Fruit fly (Drosophila melanogaster): ENCODE data around the gene NUCB1.

Gene NUCB1

DNA sequence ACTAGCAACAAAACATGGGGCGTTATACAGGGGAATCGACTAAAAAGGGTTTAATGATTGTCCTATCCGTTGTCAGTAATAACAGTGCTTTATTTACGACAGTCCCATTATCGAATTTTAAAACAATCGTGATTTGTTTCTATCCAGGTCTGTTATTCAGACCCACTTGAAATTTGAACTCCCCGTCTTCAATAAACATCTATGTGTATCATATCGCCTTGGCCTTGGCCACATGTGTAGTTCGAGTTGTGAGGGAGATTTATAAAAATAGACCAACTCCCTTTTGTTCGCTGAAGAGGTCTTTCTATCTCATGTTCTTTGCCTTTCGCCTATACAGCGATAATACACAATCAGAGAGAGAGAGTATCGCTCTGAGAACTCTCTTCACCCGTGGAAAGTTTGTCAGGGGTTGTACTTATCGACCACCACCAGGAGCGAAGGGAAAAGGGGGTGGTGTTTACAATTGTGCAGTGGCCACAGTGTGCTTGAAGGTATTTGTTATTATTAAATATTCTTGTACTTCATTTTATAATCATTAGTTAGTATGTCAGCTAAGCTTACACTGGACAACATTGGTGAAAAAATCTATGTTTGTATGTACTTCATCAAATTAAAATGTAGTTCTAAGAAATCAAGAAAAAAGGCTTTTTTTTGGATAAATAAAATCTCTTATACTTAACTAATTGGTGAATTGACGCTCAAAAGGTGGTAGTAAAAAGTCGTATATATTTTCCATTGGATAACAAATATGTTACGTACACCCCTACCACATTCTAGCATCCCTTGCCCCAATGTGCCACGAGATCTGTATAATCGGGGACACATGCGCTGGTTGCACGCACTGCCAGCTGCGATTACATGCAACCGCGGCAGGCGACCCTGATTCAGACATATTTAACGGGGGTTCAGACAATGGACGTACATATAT is 44.7 kb downstream of the NUCB1 start (continued):
- TF ChIP-seq Chrac-16 (GFP tag; optimal IDR thresholded peaks at IDR 0.05) (peak; percentile 76), Dref (GFP tag; IDR thresholded peaks at IDR 0.05) (no peak), twi (tag; optimal IDR thresholded peaks at IDR 0.05) (peak; percentile 89), NfI (GFP tag; optimal IDR thresholded peaks at IDR 0.05) (peak; percentile 5), CG5245 (GFP tag; optimal IDR thresholded peaks at IDR 0.05) (peak; percentile 69), pzg (GFP tag; optimal IDR thresholded peaks at IDR 0.05) (no peak), grau (tag; optimal IDR thresholded peaks at IDR 0.05) (peak; percentile 80), fd3F (GFP tag; optimal IDR thresholded peaks at IDR 0.05) (no peak), Sry-β (GFP tag; optimal IDR thresholded peaks at IDR 0.05) (peak; percentile 17), PHDP (tag; optimal IDR thresholded peaks at IDR 0.05) (peak; percentile 61), fd64A (GFP tag; optimal IDR thresholded peaks at IDR 0.05) (peak; percentile 45), CG14965 (GFP tag; optimal IDR thresholded peaks at IDR 0.05; ENCODE audit: borderline replicate concordance) (no peak), CG17568 (GFP tag; optimal IDR thresholded peaks at IDR 0.05) (no peak), Fer2 (tag; optimal IDR thresholded peaks at IDR 0.05) (no peak), CG7357 (GFP tag; IDR thresholded peaks at IDR 0.05) (peak; percentile 59; the same call in 1 of the 3 replicates), wek (GFP tag; optimal IDR thresholded peaks at IDR 0.05) (no peak), pfk (GFP tag; optimal IDR thresholded peaks at IDR 0.05) (no peak), Nf-YC (tag; optimal IDR thresholded peaks at IDR 0.05) (no peak), CG1602 (GFP tag; optimal IDR thresholded peaks at IDR 0.05) (peak; percentile 81), zf30C (GFP tag; optimal IDR thresholded peaks at IDR 0.05) (no peak), CG14014 (GFP tag; IDR thresholded peaks at IDR 0.05) (no peak), Trl (optimal IDR thresholded peaks at IDR 0.05) (peak in 1 of 2 experiments; percentile 63), Trl (GFP tag; optimal IDR thresholded peaks at IDR 0.05) (peak; percentile 56), ap (GFP tag; IDR thresholded peaks at IDR 0.05) (peak; percentile 47; the same call in 1 of the 2 replicates), lab (GFP tag; optimal IDR thresholded peaks at IDR 0.05) (peak; percentile 68), crp (GFP tag; optimal IDR thresholded peaks at IDR 0.05) (peak in 1 of 2 experiments; percentile 33), nau (GFP tag; optimal IDR thresholded peaks at IDR 0.05) (peak; percentile 75), disco-r (GFP tag; optimal IDR thresholded peaks at IDR 0.05) (peak; percentile 38), gcm2 (GFP tag; optimal IDR thresholded peaks at IDR 0.05) (no peak), org-1 (GFP tag; optimal IDR thresholded peaks at IDR 0.05) (peak; percentile 74), jigr1 (GFP tag; IDR thresholded peaks at IDR 0.05) (peak; percentile 35; the same call in 1 of the 3 replicates), Sox102F (GFP tag; optimal IDR thresholded peaks at IDR 0.05) (peak; percentile 77), CG34224 (GFP tag; IDR thresholded peaks at IDR 0.05; ENCODE audit: partially characterized antibody) (no peak), dan (GFP tag; IDR thresholded peaks at IDR 0.05) (peak; percentile 73), chinmo (GFP tag; IDR thresholded peaks at IDR 0.05; ENCODE audit: partially characterized antibody) (0 out of 4 replicates have a peak, but pooled peaks have one; percentile 8), hb (GFP tag; IDR thresholded peaks at IDR 0.05; ENCODE audit: partially characterized antibody) (no peak), CG9932 (GFP tag; IDR thresholded peaks at IDR 0.05) (no peak), Mad (GFP tag; optimal IDR thresholded peaks at IDR 0.05) (peak; percentile 45), Antp (GFP tag; optimal IDR thresholded peaks at IDR 0.05) (peak; percentile 55), CG3163 (GFP tag; optimal IDR thresholded peaks at IDR 0.05) (no peak), CG6689 (GFP tag; IDR thresholded peaks at IDR 0.05) (peak; percentile 82), onecut (GFP tag; IDR thresholded peaks at IDR 0.05) (peak; percentile 70), gsb-n (tag; optimal IDR thresholded peaks at IDR 0.05) (peak; percentile 90), B-H2 (GFP tag; optimal IDR thresholded peaks at IDR 0.05) (no peak), ewg (GFP tag; optimal IDR thresholded peaks at IDR 0.05) (peak; percentile 82), CG10209 (GFP tag; optimal IDR thresholded peaks at IDR 0.05) (peak; percentile 82), Opbp (GFP tag; IDR thresholded peaks at IDR 0.05; ENCODE audit: partially characterized antibody) (no peak), al (GFP tag; IDR thresholded peaks at IDR 0.05) (no peak)

Measured in whole organism, embryonic.